Worm (Caenorhabditis elegans) whole organism, L4 larva: Measurements from ENCODE around the gene ergo-1.

Experiments
- egl-27 ChIP-seq: sonication (generic microtip); optimal IDR thresholded peaks from 3 replicates; lab custom pipeline; 2017; ENCODE audit warnings: missing biosample characterization, missing genetic modification reagents, missing genetic modification characterization
- lsy-2 ChIP-seq, 2 experiments: fragments of 150-350 bp in 1 of 2; sonication (generic microtip) in 1 of 2; optimal IDR thresholded peaks; 2 replicates each; lab custom pipeline; 2014 to 2017; ENCODE audit warnings: missing biosample characterization in 2 of 2, missing genetic modification characterization in 2 of 2
- unc-62 ChIP-seq, 3 experiments: fragments of 150-350 bp in 1 of 3; sonication (generic microtip); optimal IDR thresholded peaks in 2 of 3; peaks in 1 of 3; 1 replicate in 1 of 3; 2 replicates in 2 of 3; lab custom pipeline; 2014 to 2017; ENCODE audit warnings: missing biosample characterization in 3 of 3, missing genetic modification characterization in 3 of 3, missing genetic modification reagents in 3 of 3, missing genotype in 1 of 3

DNA sequence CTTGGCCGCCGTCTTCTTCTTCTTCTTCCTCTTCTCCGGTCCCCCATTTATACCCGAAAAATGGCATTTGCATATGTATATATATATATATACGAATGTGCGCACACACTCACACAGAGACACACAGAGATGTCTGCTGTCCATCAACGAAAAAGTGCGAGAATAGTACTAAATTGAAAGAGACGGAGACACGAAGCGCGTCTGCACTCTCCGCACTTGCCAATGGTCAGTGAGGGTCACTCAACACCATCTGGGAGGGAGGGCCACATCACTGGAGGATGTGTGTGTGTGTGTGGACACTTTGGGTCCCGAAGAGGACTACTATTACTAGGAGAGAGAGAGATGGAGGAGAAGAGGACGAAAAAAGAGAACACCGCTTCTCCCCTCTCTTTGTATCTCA is 33.4 kb upstream of the ergo-1 start:
- TF ChIP-seq egl-27 (tag; lab: Kevin White, UChicago) = no peak
- peak; percentile 34 to 50 for TF ChIP-seq lsy-2 (tag; optimal IDR thresholded peaks at IDR 0.05; lab: Kevin White, UChicago)
- peak in 1 of 2 experiments; percentile 99 for TF ChIP-seq unc-62 (GFP tag; optimal IDR thresholded peaks at IDR 0.05 in 1 of 2; lab: Kevin White, UChicago)
- no peak for TF ChIP-seq unc-62 (tag; optimal IDR thresholded peaks at IDR 0.05; lab: Kevin White, UChicago)
